Worm (Caenorhabditis elegans) whole organism, early embryonic: Measurements from ENCODE around the gene col-79.

Experiments used
- F13C5.2 ChIP-seq: sonication (generic microtip); optimal IDR thresholded peaks from 2 replicates; lab custom pipeline; 2017; ENCODE audit warnings: mild to moderate bottlenecking, missing genetic modification characterization, inconsistent platforms, missing compliant biosample characterization
- ama-1 ChIP-seq: fragments of 150-350 bp; optimal IDR thresholded peaks from 2 replicates; lab custom pipeline; 2014
- ceh-13 ChIP-seq: fragments of 200-800 bp; sonication (Bioruptor generic); optimal IDR thresholded peaks from 2 replicates; lab custom pipeline; 2018; ENCODE audit warnings: mild to moderate bottlenecking, missing genetic modification characterization, missing compliant biosample characterization
- ets-7 ChIP-seq: sonication (generic microtip); optimal IDR thresholded peaks from 2 replicates; lab custom pipeline; 2016; ENCODE audit warnings: missing genotype, missing genetic modification characterization, missing compliant biosample characterization
- hmg-4 ChIP-seq: fragments of 200-800 bp; sonication (Bioruptor generic); optimal IDR thresholded peaks from 2 replicates; lab custom pipeline; 2018; ENCODE audit warnings: mild to moderate bottlenecking, missing genetic modification characterization, missing compliant biosample characterization
- hnd-1 ChIP-seq: sonication (generic microtip); optimal IDR thresholded peaks from 2 replicates; lab custom pipeline; 2016; ENCODE audit warnings: missing genetic modification characterization, missing compliant biosample characterization
- pes-1 ChIP-seq: fragments of 200-800 bp; sonication (Bioruptor generic); IDR thresholded peaks from 2 replicates; pipeline ENCODE4 v1.3.6; 2022; ENCODE audit warnings: missing genetic modification reagents, missing genetic modification characterization, missing compliant biosample characterization
- sea-1 ChIP-seq: fragments of 200-800 bp; sonication (Bioruptor generic); conservative IDR thresholded peaks from 2 replicates; pipeline ENCODE4 v1.3.6; 2022; ENCODE audit warnings: missing genetic modification characterization, missing compliant biosample characterization
- tbx-37 ChIP-seq: fragments of 200-800 bp; sonication (Bioruptor generic); conservative IDR thresholded peaks from 2 replicates; pipeline ENCODE4 v1.3.6; 2022; ENCODE audit warnings: missing genetic modification reagents, missing genetic modification characterization, missing compliant biosample characterization

- no peak for TF ChIP-seq ama-1
- no peak for TF ChIP-seq F13C5.2
- TF ChIP-seq hnd-1 (tag; lab: Kevin White, UChicago) = no peak
- no peak for TF ChIP-seq tbx-37
- no peak for TF ChIP-seq pes-1
- TF ChIP-seq ceh-13 = no peak
- no peak for TF ChIP-seq sea-1 (GFP tag; lab: Robert Waterston, UW)
- no peak for TF ChIP-seq hmg-4 (GFP tag; lab: Kevin White, UChicago)
- TF ChIP-seq ets-7 = no peak
Measured at ce11 chrII:10703594-10704384, at the start of gene col-79.
